Worm (Caenorhabditis elegans): ENCODE data around the gene dyf-18.

DNA sequence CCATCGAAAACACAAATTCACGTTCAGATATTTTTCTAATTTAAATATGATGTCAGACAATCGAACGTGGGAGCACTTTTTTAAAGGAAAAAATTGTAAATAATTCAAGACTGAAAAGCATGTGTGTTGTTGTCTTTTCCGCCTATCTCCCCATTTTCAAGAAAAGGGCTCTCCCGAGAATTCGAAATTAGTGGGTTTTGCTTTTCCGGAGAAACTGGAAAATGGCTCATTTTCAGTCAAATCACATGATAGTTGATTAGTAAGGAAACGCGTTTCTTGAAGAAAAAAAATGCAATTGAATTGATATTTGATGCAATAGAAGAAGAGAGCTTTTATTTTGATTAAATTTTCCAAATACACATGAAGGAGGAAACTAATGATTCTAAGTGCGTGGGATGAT lies 41.1 kb downstream of the dyf-18 start:
- TF ChIP-seq lin-39 (tag; optimal IDR thresholded peaks at IDR 0.05) (no peak), lsy-2 (tag; optimal IDR thresholded peaks at IDR 0.05) (no peak), unc-130 (GFP tag; optimal IDR thresholded peaks at IDR 0.05) (no peak), madf-5 (GFP tag; IDR thresholded peaks at IDR 0.05) (no peak), Y75B8A.6 (GFP tag; IDR thresholded peaks at IDR 0.05) (no peak), lin-13 (GFP tag; optimal IDR thresholded peaks at IDR 0.05) (no peak)
